Worm (Caenorhabditis elegans) whole organism, late embryonic: ENCODE measurements around the gene C47A10.12.

Experiments used
- dmd-4 ChIP-seq: sonication (generic microtip); optimal IDR thresholded peaks from 2 replicates; lab custom pipeline; 2016; ENCODE audit warnings: borderline replicate concordance, missing genetic modification characterization, missing compliant biosample characterization
- fkh-10 ChIP-seq: fragments of 150-350 bp; optimal IDR thresholded peaks from 2 replicates; lab custom pipeline; 2014; ENCODE audit warnings: missing biosample characterization, missing genetic modification reagents, missing genetic modification characterization
- rnt-1 ChIP-seq: sonication (generic microtip); optimal IDR thresholded peaks from 2 replicates; lab custom pipeline; 2016; ENCODE audit warnings: missing genetic modification characterization, missing compliant biosample characterization

ce11 chrV:17819704-17820103 lies 42.0 kb downstream of the C47A10.12 start:
- TF ChIP-seq rnt-1 (tag; lab: Kevin White, UChicago) (no peak), fkh-10 (GFP tag; lab: Kevin White, UChicago) (no peak), dmd-4 (tag; lab: Kevin White, UChicago) (no peak)
